Worm (Caenorhabditis elegans) whole organism, L1 larva: ENCODE measurements around the gene npr-11.

Experiments
- C04F5.9 ChIP-seq: sonication (generic microtip); optimal IDR thresholded peaks from 2 replicates; lab custom pipeline; 2016; ENCODE audit warnings: missing genetic modification characterization, missing compliant biosample characterization
- C16A3.4 ChIP-seq: fragments of 150-350 bp; optimal IDR thresholded peaks from 2 replicates; lab custom pipeline; 2014; ENCODE audit warnings: missing biosample characterization, missing genetic modification characterization
- C34B4.2 ChIP-seq: sonication (generic microtip); optimal IDR thresholded peaks from 2 replicates; lab custom pipeline; 2017; ENCODE audit warnings: mild to moderate bottlenecking, missing genetic modification characterization, missing compliant biosample characterization
- Y116A8C.19 ChIP-seq: sonication (generic microtip); optimal IDR thresholded peaks from 2 replicates; lab custom pipeline; 2016; ENCODE audit warnings: missing compliant biosample characterization, missing genetic modification characterization, borderline replicate concordance
- aha-1 ChIP-seq: fragments of 150-350 bp; optimal IDR thresholded peaks from 2 replicates; lab custom pipeline; 2014; ENCODE audit warnings: missing biosample characterization, missing genetic modification characterization
- aly-2 ChIP-seq: fragments of 150-350 bp; optimal IDR thresholded peaks from 2 replicates; lab custom pipeline; 2014; ENCODE audit warnings: missing biosample characterization, missing genetic modification characterization
- blmp-1 ChIP-seq: fragments of 150-350 bp; optimal IDR thresholded peaks from 2 replicates; lab custom pipeline; 2014; ENCODE audit warnings: missing biosample characterization, missing genetic modification characterization
- ceh-90 ChIP-seq: sonication (generic microtip); optimal IDR thresholded peaks from 2 replicates; lab custom pipeline; 2016; ENCODE audit warnings: missing genetic modification characterization, missing compliant biosample characterization
- efl-1 ChIP-seq, 4 experiments: fragments of 150-350 bp; optimal IDR thresholded peaks in 3 of 4; peaks in 1 of 4; 1 replicate in 1 of 4; 2 replicates in 3 of 4; lab custom pipeline; 2014; ENCODE audit warnings: missing biosample characterization in 2 of 4, missing genetic modification characterization in 2 of 4, missing genetic modification reagents in 2 of 4
- egl-27 ChIP-seq, 2 experiments: fragments of 150-350 bp in 1 of 2; sonication (generic microtip); optimal IDR thresholded peaks; 3 replicates each; lab custom pipeline; 2017 to 2018; ENCODE audit warnings: missing biosample characterization in 2 of 2, missing genetic modification characterization in 2 of 2, missing genetic modification reagents in 2 of 2
- ets-5 ChIP-seq: fragments of 200-800 bp; sonication (Bioruptor generic); IDR thresholded peaks from 2 replicates; pipeline ENCODE4 v1.3.6; 2022; ENCODE audit warnings: missing genetic modification characterization, missing compliant biosample characterization
- fkh-10 ChIP-seq: sonication (generic microtip); optimal IDR thresholded peaks from 2 replicates; lab custom pipeline; 2017; ENCODE audit warnings: missing biosample characterization, missing genetic modification reagents, missing genetic modification characterization
- fkh-8 ChIP-seq: sonication (generic microtip); optimal IDR thresholded peaks from 2 replicates; lab custom pipeline; 2016; ENCODE audit warnings: mild to moderate bottlenecking, missing genetic modification characterization, missing compliant biosample characterization
- fos-1 ChIP-seq: fragments of 150-350 bp; optimal IDR thresholded peaks from 2 replicates; lab custom pipeline; 2014; ENCODE audit warnings: missing biosample characterization, missing genetic modification characterization
- grh-1 ChIP-seq: fragments of 200-800 bp; sonication (Bioruptor generic); IDR thresholded peaks from 2 replicates; pipeline ENCODE4 v1.3.6; 2022; ENCODE audit warnings: missing genetic modification reagents, missing genetic modification characterization, missing compliant biosample characterization
- hlh-17 ChIP-seq: fragments of 200-800 bp; sonication (Bioruptor generic); optimal IDR thresholded peaks from 2 replicates; lab custom pipeline; 2018; ENCODE audit warnings: missing genetic modification characterization, mild to moderate bottlenecking, missing compliant biosample characterization, moderate library complexity, borderline replicate concordance
- hpl-2 ChIP-seq: fragments of 150-350 bp; optimal IDR thresholded peaks from 2 replicates; lab custom pipeline; 2014; ENCODE audit warnings: missing biosample characterization, missing genetic modification reagents, missing genetic modification characterization
- irx-1 ChIP-seq: sonication (generic microtip); optimal IDR thresholded peaks from 2 replicates; lab custom pipeline; 2016; ENCODE audit warnings: missing genetic modification characterization, missing compliant biosample characterization
- lin-13 ChIP-seq: fragments of 150-350 bp; optimal IDR thresholded peaks from 2 replicates; lab custom pipeline; 2014; ENCODE audit warnings: missing biosample characterization, missing genetic modification reagents, missing genetic modification characterization
- lin-14 ChIP-seq: fragments of 200-800 bp; sonication (Bioruptor generic); optimal IDR thresholded peaks from 2 replicates; lab custom pipeline; 2018; ENCODE audit warnings: mild to moderate bottlenecking, missing genetic modification characterization, moderate library complexity, missing compliant biosample characterization
- lin-39 ChIP-seq: fragments of 150-350 bp; optimal IDR thresholded peaks from 2 replicates; lab custom pipeline; 2014; ENCODE audit warnings: missing biosample characterization, missing genetic modification reagents, missing genetic modification characterization
- lsy-2 ChIP-seq, 2 experiments: fragments of 150-350 bp; optimal IDR thresholded peaks; 2 replicates each; lab custom pipeline; 2014; ENCODE audit warnings: missing biosample characterization in 2 of 2, missing genetic modification characterization in 2 of 2
- mab-9 ChIP-seq: fragments of 200-800 bp; sonication (Bioruptor generic); IDR thresholded peaks from 2 replicates; pipeline ENCODE4 v1.3.6; 2022; ENCODE audit warnings: missing genetic modification reagents, missing genetic modification characterization, missing compliant biosample characterization
- mdl-1 ChIP-seq, 2 experiments: fragments of 150-350 bp; optimal IDR thresholded peaks; 2 replicates each; lab custom pipeline; 2014 to 2017; ENCODE audit warnings: missing biosample characterization in 2 of 2, missing genetic modification characterization in 2 of 2, inconsistent platforms in 1 of 2
- mef-2 ChIP-seq: fragments of 150-350 bp; optimal IDR thresholded peaks from 2 replicates; lab custom pipeline; 2014; ENCODE audit warnings: missing biosample characterization, missing genetic modification characterization
- mep-1 ChIP-seq: fragments of 150-350 bp; optimal IDR thresholded peaks from 2 replicates; lab custom pipeline; 2014; ENCODE audit warnings: missing biosample characterization, missing genetic modification characterization
- nhr-11 ChIP-seq: fragments of 150-350 bp; optimal IDR thresholded peaks from 2 replicates; lab custom pipeline; 2014; ENCODE audit warnings: missing biosample characterization, missing genetic modification characterization
- nhr-28 ChIP-seq: fragments of 150-350 bp; optimal IDR thresholded peaks from 2 replicates; lab custom pipeline; 2014; ENCODE audit warnings: missing biosample characterization, missing genetic modification characterization
- nhr-77 ChIP-seq: fragments of 150-350 bp; optimal IDR thresholded peaks from 2 replicates; lab custom pipeline; 2014; ENCODE audit warnings: missing biosample characterization, missing genetic modification characterization
- nhr-84 ChIP-seq: sonication (generic microtip); optimal IDR thresholded peaks from 2 replicates; lab custom pipeline; 2017; ENCODE audit warnings: missing biosample characterization, missing genetic modification characterization
- pax-3 ChIP-seq: fragments of 200-800 bp; sonication (Bioruptor generic); optimal IDR thresholded peaks from 2 replicates; lab custom pipeline; 2018; ENCODE audit warnings: mild to moderate bottlenecking, missing genetic modification characterization, moderate library complexity, missing compliant biosample characterization
- rnt-1 ChIP-seq: sonication (generic microtip); optimal IDR thresholded peaks from 2 replicates; lab custom pipeline; 2016; ENCODE audit warnings: mild to moderate bottlenecking, missing genetic modification characterization, moderate library complexity, missing compliant biosample characterization
- skn-1 ChIP-seq: fragments of 150-350 bp; optimal IDR thresholded peaks from 2 replicates; lab custom pipeline; 2014; ENCODE audit warnings: missing biosample characterization, missing genetic modification characterization
- snu-23 ChIP-seq: sonication (generic microtip); optimal IDR thresholded peaks from 2 replicates; lab custom pipeline; 2016; ENCODE audit warnings: missing genetic modification characterization, missing compliant biosample characterization
- sox-4 ChIP-seq: sonication (generic microtip); optimal IDR thresholded peaks from 2 replicates; lab custom pipeline; 2016; ENCODE audit warnings: missing genetic modification characterization, missing compliant biosample characterization
- sptf-1 ChIP-seq: fragments of 150-350 bp; optimal IDR thresholded peaks from 2 replicates; lab custom pipeline; 2014; ENCODE audit warnings: missing biosample characterization, missing genetic modification characterization
- tbx-2 ChIP-seq: sonication (generic microtip); optimal IDR thresholded peaks from 2 replicates; lab custom pipeline; 2016; ENCODE audit warnings: missing genetic modification characterization, missing compliant biosample characterization
- tlp-1 ChIP-seq: fragments of 150-350 bp; optimal IDR thresholded peaks from 2 replicates; lab custom pipeline; 2014; ENCODE audit warnings: missing biosample characterization, missing genetic modification characterization
- unc-130 ChIP-seq: fragments of 150-350 bp; optimal IDR thresholded peaks from 2 replicates; lab custom pipeline; 2017; ENCODE audit warnings: missing biosample characterization, missing genetic modification characterization, inconsistent platforms
- unc-30 ChIP-seq: sonication (generic microtip); optimal IDR thresholded peaks from 2 replicates; lab custom pipeline; 2017; ENCODE audit warnings: missing biosample characterization, missing genetic modification characterization
- unc-86 ChIP-seq: sonication (generic microtip); optimal IDR thresholded peaks from 2 replicates; lab custom pipeline; 2016; ENCODE audit warnings: missing genetic modification characterization, missing compliant biosample characterization
- unc-98 ChIP-seq: fragments of 200-800 bp; sonication (Bioruptor generic); IDR thresholded peaks from 2 replicates; pipeline ENCODE4 v1.3.6; 2022; ENCODE audit warnings: missing genetic modification characterization, missing compliant biosample characterization
- vab-15 ChIP-seq: sonication (generic microtip); optimal IDR thresholded peaks from 2 replicates; lab custom pipeline; 2017; ENCODE audit warnings: missing genotype, mild to moderate bottlenecking, missing genetic modification characterization, missing compliant biosample characterization
- xbp-1 ChIP-seq: sonication (generic microtip); optimal IDR thresholded peaks from 2 replicates; lab custom pipeline; 2016; ENCODE audit warnings: missing genetic modification characterization, missing compliant biosample characterization
- ztf-11 ChIP-seq, 2 experiments: sonication (generic microtip); optimal IDR thresholded peaks; 2 replicates each; lab custom pipeline; 2016 to 2017; ENCODE audit warnings: missing genetic modification characterization in 2 of 2, missing biosample characterization in 1 of 2, missing compliant biosample characterization in 1 of 2
- ztf-4 ChIP-seq: fragments of 150-350 bp; optimal IDR thresholded peaks from 2 replicates; lab custom pipeline; 2014; ENCODE audit warnings: missing biosample characterization, missing genetic modification characterization

npr-11 gene

ce11 chrX:1302267-1302666 lies 46.8 kb upstream of the npr-11 start (continued):
- peak; percentile 70 for TF ChIP-seq unc-86 (tag; lab: Kevin White, UChicago)
- peak; percentile 76 for TF ChIP-seq snu-23 (GFP tag; lab: Kevin White, UChicago)
- TF ChIP-seq skn-1 (tag; lab: Kevin White, UChicago): peak; percentile 92
- TF ChIP-seq pax-3 (tag; lab: Kevin White, UChicago): no peak
- peak; percentile 68 for TF ChIP-seq tbx-2 (tag; lab: Kevin White, UChicago)
- TF ChIP-seq blmp-1 (tag; lab: Kevin White, UChicago): no peak
- peak; percentile 57 for TF ChIP-seq xbp-1 (tag; lab: Kevin White, UChicago)
- no peak for TF ChIP-seq hlh-17 (GFP tag; lab: Kevin White, UChicago)
- no peak for TF ChIP-seq aha-1 (tag; lab: Kevin White, UChicago)
- TF ChIP-seq C04F5.9: peak; percentile 24
- TF ChIP-seq egl-27 (tag; optimal IDR thresholded peaks at IDR 0.05; lab: Kevin White, UChicago): peak in 1 of 2 experiments; percentile 24
- peak; percentile 47 for TF ChIP-seq mep-1 (tag; lab: Kevin White, UChicago)
- TF ChIP-seq mef-2 (tag; lab: Kevin White, UChicago): no peak
- TF ChIP-seq C34B4.2 (tag; lab: Kevin White, UChicago): no peak
- TF ChIP-seq lin-13 (GFP tag; lab: Kevin White, UChicago): peak; percentile 49
- TF ChIP-seq irx-1: peak; percentile 47
- TF ChIP-seq unc-130 (tag; lab: Kevin White, UChicago): no peak
- TF ChIP-seq hpl-2: no peak
- TF ChIP-seq mab-9 (GFP tag; lab: Robert Waterston, UW): 0 out of 2 replicates have a peak, but pooled peaks have one; percentile 31
- peak; percentile 48 to 74 for TF ChIP-seq efl-1 (optimal IDR thresholded peaks at IDR 0.05; lab: Kevin White, UChicago)
- TF ChIP-seq efl-1 (GFP tag; optimal IDR thresholded peaks at IDR 0.05 in 1 of 2; lab: Kevin White, UChicago): peak in 1 of 2 experiments; percentile 22
- TF ChIP-seq vab-15 (tag; lab: Kevin White, UChicago): no peak
- TF ChIP-seq sptf-1 (tag; lab: Kevin White, UChicago): no peak
- TF ChIP-seq nhr-11 (tag; lab: Kevin White, UChicago): no peak
- TF ChIP-seq fkh-8 (tag; lab: Kevin White, UChicago): peak; percentile 82
- TF ChIP-seq aly-2 (tag; lab: Kevin White, UChicago): no peak
- TF ChIP-seq C16A3.4 (tag; lab: Kevin White, UChicago): peak; percentile 64
- no peak for TF ChIP-seq Y116A8C.19 (tag; lab: Kevin White, UChicago)
- TF ChIP-seq sox-4 (tag; lab: Kevin White, UChicago): no peak
- TF ChIP-seq ztf-4 (tag; lab: Kevin White, UChicago): peak; percentile 28
- peak; percentile 92 for TF ChIP-seq rnt-1
- no peak for TF ChIP-seq grh-1 (GFP tag; lab: Robert Waterston, UW)
- TF ChIP-seq mdl-1 (tag; optimal IDR thresholded peaks at IDR 0.05; lab: Kevin White, UChicago): peak in 1 of 2 experiments; percentile 60
- TF ChIP-seq fkh-10: peak; percentile 53
- TF ChIP-seq lsy-2 (tag; optimal IDR thresholded peaks at IDR 0.05; lab: Kevin White, UChicago): peak; percentile 50 to 75
- peak in 1 of 2 experiments; percentile 68 for TF ChIP-seq ztf-11 (tag; optimal IDR thresholded peaks at IDR 0.05; lab: Kevin White, UChicago)
- TF ChIP-seq lin-39 (tag; lab: Kevin White, UChicago): no peak

DNA sequence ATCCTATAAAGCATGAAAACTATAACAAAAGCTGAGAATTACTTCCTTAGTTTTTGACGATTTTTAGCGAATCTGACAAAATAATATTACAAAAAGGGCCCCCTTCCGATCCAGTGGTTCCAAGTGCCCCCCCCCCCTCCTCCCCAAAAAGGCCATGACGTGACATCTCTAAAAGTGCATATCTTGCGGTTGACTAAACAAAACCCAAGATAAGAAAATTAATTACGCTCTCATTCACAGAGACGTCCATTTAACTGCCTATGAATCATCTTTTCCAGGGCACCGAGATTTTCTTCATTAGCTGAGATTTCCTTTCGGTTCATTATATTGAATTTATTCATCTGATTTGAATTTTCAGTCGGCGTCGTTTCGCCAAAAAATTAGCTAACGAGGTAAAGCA lies 44.4 kb upstream of the npr-11 start, which contains the start of gene inso-1:
inso-1 (plus strand) TSS at position 301 of the 400 bp plus-strand sequence.
- peak; percentile 18 for TF ChIP-seq lin-14
- peak; percentile 16 for TF ChIP-seq fkh-8 (tag; lab: Kevin White, UChicago)
- TF ChIP-seq fos-1 (tag; lab: Kevin White, UChicago): no peak
- no peak for TF ChIP-seq rnt-1

DNA sequence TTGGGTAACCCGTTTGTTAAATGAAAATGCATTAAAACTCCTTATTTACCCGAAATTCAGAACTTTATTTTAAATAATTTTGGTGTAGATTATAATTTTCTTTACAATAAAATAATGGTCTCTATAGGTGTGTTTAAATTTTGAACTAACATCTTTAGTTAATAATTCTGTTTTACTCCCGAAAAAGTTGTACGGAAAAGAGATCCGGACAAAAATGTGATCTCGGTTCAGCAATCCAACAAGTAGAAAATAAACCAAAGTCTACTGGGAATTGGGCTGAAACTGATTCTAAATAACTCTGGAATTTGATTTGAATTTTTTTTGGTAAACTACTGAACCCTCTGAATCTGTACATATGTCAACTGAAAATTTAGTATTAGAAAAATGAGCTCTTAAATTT lies 40.3 kb upstream of the npr-11 start:
- TF ChIP-seq ceh-90 (tag; lab: Kevin White, UChicago) (no peak), nhr-28 (tag; lab: Kevin White, UChicago) (no peak), ztf-11 (tag; optimal IDR thresholded peaks at IDR 0.05; lab: Kevin White, UChicago) (no peak), unc-130 (tag; lab: Kevin White, UChicago) (no peak), pax-3 (tag; lab: Kevin White, UChicago) (no peak), efl-1 (optimal IDR thresholded peaks at IDR 0.05; lab: Kevin White, UChicago) (no peak), efl-1 (GFP tag; optimal IDR thresholded peaks at IDR 0.05 in 1 of 2; lab: Kevin White, UChicago) (no peak), xbp-1 (tag; lab: Kevin White, UChicago) (no peak), tlp-1 (tag; lab: Kevin White, UChicago) (no peak), nhr-84 (tag; lab: Kevin White, UChicago) (no peak), fkh-10 (no peak), ets-5 (GFP tag; lab: Robert Waterston, UW) (no peak), lin-39 (tag; lab: Kevin White, UChicago) (no peak), sptf-1 (tag; lab: Kevin White, UChicago) (no peak), skn-1 (tag; lab: Kevin White, UChicago) (no peak), nhr-11 (tag; lab: Kevin White, UChicago) (no peak), nhr-77 (tag; lab: Kevin White, UChicago) (no peak), unc-30 (no peak), egl-27 (tag; optimal IDR thresholded peaks at IDR 0.05; lab: Kevin White, UChicago) (no peak), unc-98 (GFP tag; lab: Robert Waterston, UW) (no peak)
